Fruit fly (Drosophila melanogaster) whole organism, prepupa: ENCODE measurements around the gene Alg10.

Experiments used
- CG11294 ChIP-seq: fragments of 200-800 bp; sonication (Bioruptor generic); IDR thresholded peaks from 2 replicates; pipeline ENCODE4 v1.3.6; 2022; ENCODE audit warnings: missing biosample characterization, missing genetic modification characterization
- CG32006 ChIP-seq: fragments of 200-800 bp; sonication (Bioruptor generic); optimal IDR thresholded peaks from 3 replicates; lab custom pipeline; 2017; ENCODE audit warnings: missing biosample characterization, mild to moderate bottlenecking, missing genetic modification characterization
- CG34406 ChIP-seq: fragments of 200-800 bp; sonication (Bioruptor generic); optimal IDR thresholded peaks from 3 replicates; lab custom pipeline; 2016; ENCODE audit warnings: missing biosample characterization, missing genetic modification characterization
- CG6163 ChIP-seq: fragments of 200-800 bp; sonication (Bioruptor generic); IDR thresholded peaks from 3 replicates; pipeline ENCODE4 v1.3.6; 2022; ENCODE audit warnings: missing biosample characterization, missing genetic modification characterization
- CG6854 ChIP-seq: fragments of 200-800 bp; sonication (Bioruptor generic); optimal IDR thresholded peaks from 2 replicates; lab custom pipeline; 2017; ENCODE audit warnings: missing biosample characterization, mild to moderate bottlenecking, missing genetic modification characterization
- CG8319 ChIP-seq: fragments of 200-800 bp; sonication (Bioruptor generic); optimal IDR thresholded peaks from 3 replicates; lab custom pipeline; 2016; ENCODE audit warnings: missing biosample characterization, missing genetic modification characterization
- Hr38 ChIP-seq: sonication (Bioruptor generic); optimal IDR thresholded peaks from 2 replicates; lab custom pipeline; 2016; ENCODE audit warnings: missing biosample characterization, missing genetic modification characterization
- Hr39 ChIP-seq: fragments of 200-800 bp; sonication (Bioruptor generic); optimal IDR thresholded peaks from 2 replicates; lab custom pipeline; 2016; ENCODE audit warnings: missing biosample characterization, missing genetic modification characterization
- Met ChIP-seq: fragments of 200-800 bp; sonication (Bioruptor generic); optimal IDR thresholded peaks from 3 replicates; lab custom pipeline; 2016; ENCODE audit warnings: missing biosample characterization, missing genetic modification characterization
- eg ChIP-seq: fragments of 200-800 bp; sonication (Bioruptor generic); IDR thresholded peaks from 3 replicates; pipeline ENCODE4 v1.3.6; 2022; ENCODE audit warnings: missing biosample characterization, missing genetic modification characterization
- net ChIP-seq: fragments of 200-800 bp; sonication (Bioruptor generic); optimal IDR thresholded peaks from 3 replicates; lab custom pipeline; 2016; ENCODE audit warnings: missing biosample characterization, missing genetic modification characterization

DNA sequence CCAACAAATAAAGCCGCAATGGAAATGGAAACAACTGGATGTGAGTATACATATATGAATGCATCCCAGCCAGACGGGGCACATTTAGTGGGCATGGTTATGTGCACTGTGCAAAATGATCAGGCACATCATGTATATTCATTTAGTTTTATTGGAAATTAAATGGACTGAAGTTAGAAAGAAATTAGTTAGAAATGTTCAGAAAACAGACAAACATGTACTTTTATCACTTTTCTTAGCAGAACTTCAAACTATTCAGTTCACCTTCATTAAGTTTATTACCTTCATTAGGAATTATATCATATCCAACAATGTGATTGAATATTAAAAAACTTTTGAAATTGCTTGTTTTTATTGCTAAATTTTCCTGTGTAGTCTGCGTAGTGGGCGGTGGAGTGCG, 22.0 kb downstream of the Alg10 start:
- TF ChIP-seq CG32006 (GFP tag; lab: Kevin White, UChicago) (peak; percentile 42), CG11294 (GFP tag; lab: Robert Waterston, UW) (no peak), Hr38 (no peak), CG8319 (GFP tag; lab: Kevin White, UChicago) (no peak), net (no peak), Hr39 (GFP tag; lab: Kevin White, UChicago) (no peak), CG6163 (GFP tag; lab: Robert Waterston, UW) (no peak), CG34406 (GFP tag; lab: Kevin White, UChicago) (no peak), Met (GFP tag; lab: Kevin White, UChicago) (no peak), eg (GFP tag; lab: Robert Waterston, UW) (no peak), CG6854 (no peak)
